Fruit fly (Drosophila melanogaster) whole organism, embryonic: ENCODE measurements around the gene CG33721.
A peak's percentile ranks its signal among the peaks of the same experiment; 100 is the strongest.

ENCODE experiments used
- BEAF-32 ChIP-seq: fragments of 200-800 bp; sonication (Bioruptor generic); optimal IDR thresholded peaks from 3 replicates; lab custom pipeline; 2017; ENCODE audit warnings: missing biosample characterization, missing genetic modification characterization, mild to moderate bottlenecking, moderate library complexity, missing genetic modification reagents
- CG10209 ChIP-seq: fragments of 200-800 bp; sonication (Bioruptor generic); optimal IDR thresholded peaks from 3 replicates; lab custom pipeline; 2017; ENCODE audit warnings: missing biosample characterization, mild to moderate bottlenecking, missing genetic modification characterization, missing genetic modification reagents
- CG10366 ChIP-seq: fragments of 200-800 bp; sonication (Bioruptor generic); IDR thresholded peaks from 2 replicates; pipeline ENCODE4 v1.3.6; 2022; ENCODE audit warnings: missing biosample characterization, missing genetic modification characterization
- CG13296 ChIP-seq: fragments of 200-800 bp; sonication (Bioruptor generic); optimal IDR thresholded peaks from 3 replicates; lab custom pipeline; 2018; ENCODE audit warnings: missing biosample characterization, mild to moderate bottlenecking, missing genetic modification characterization
- CG18599 ChIP-seq: fragments of 200-800 bp; sonication (Bioruptor generic); optimal IDR thresholded peaks from 3 replicates; lab custom pipeline; 2017; ENCODE audit warnings: missing biosample characterization, missing genetic modification characterization, mild to moderate bottlenecking, moderate library complexity, missing genetic modification reagents
- CG2199 ChIP-seq: fragments of 200-800 bp; sonication (Bioruptor generic); IDR thresholded peaks from 3 replicates; pipeline ENCODE4 v1.3.6; 2022; ENCODE audit warnings: missing biosample characterization, missing genetic modification characterization
- CG2678 ChIP-seq: fragments of 200-800 bp; sonication (Bioruptor generic); optimal IDR thresholded peaks from 3 replicates; lab custom pipeline; 2019; ENCODE audit warnings: missing biosample characterization, mild to moderate bottlenecking, missing genetic modification characterization, moderate library complexity
- CG31365 ChIP-seq: fragments of 200-800 bp; sonication (Bioruptor generic); optimal IDR thresholded peaks from 2 replicates; lab custom pipeline; 2018; ENCODE audit warnings: missing biosample characterization, mild to moderate bottlenecking, missing genetic modification characterization
- CG9727 ChIP-seq: fragments of 200-800 bp; sonication (Bioruptor generic); optimal IDR thresholded peaks from 3 replicates; lab custom pipeline; 2017; ENCODE audit warnings: missing biosample characterization, mild to moderate bottlenecking, missing genetic modification characterization
- ERR ChIP-seq: fragments of 200-800 bp; sonication (Bioruptor generic); optimal IDR thresholded peaks from 2 replicates; lab custom pipeline; 2016; ENCODE audit warnings: missing biosample characterization, missing genetic modification characterization
- Ets65A ChIP-seq: fragments of 200-800 bp; sonication (Bioruptor generic); peaks from one replicate; lab custom pipeline; 2016; ENCODE audit warnings: missing biosample characterization, missing genetic modification characterization
- Fer2 ChIP-seq: fragments of 200-800 bp; sonication (Bioruptor generic); optimal IDR thresholded peaks from 2 replicates; lab custom pipeline; 2018; ENCODE audit warnings: missing biosample characterization, mild to moderate bottlenecking, missing genetic modification characterization, moderate library complexity
- GATAe ChIP-seq: fragments of 200-800 bp; sonication (Bioruptor generic); conservative IDR thresholded peaks from 2 replicates; pipeline ENCODE4 v1.3.6; 2022; ENCODE audit warnings: missing biosample characterization, missing genetic modification characterization
- HLH3B ChIP-seq: fragments of 200-800 bp; sonication (Bioruptor generic); IDR thresholded peaks from 2 replicates; pipeline ENCODE4 v1.3.6; 2022; ENCODE audit warnings: missing biosample characterization, missing genetic modification characterization
- Hmr ChIP-seq: fragments of 200-800 bp; sonication (Bioruptor generic); optimal IDR thresholded peaks from 3 replicates; lab custom pipeline; 2017; ENCODE audit warnings: mild to moderate bottlenecking, missing biosample characterization, missing genetic modification reagents, missing genetic modification characterization
- Hsf ChIP-seq: fragments of 200-800 bp; sonication (Bioruptor generic); optimal IDR thresholded peaks from 3 replicates; lab custom pipeline; 2016; ENCODE audit warnings: missing biosample characterization, missing genetic modification characterization
- Mad ChIP-seq: fragments of 200-800 bp; sonication (Bioruptor generic); optimal IDR thresholded peaks from 2 replicates; lab custom pipeline; 2016; ENCODE audit warnings: missing biosample characterization, missing genetic modification characterization
- Max ChIP-seq: fragments of 200-800 bp; sonication (Bioruptor generic); optimal IDR thresholded peaks from 2 replicates; lab custom pipeline; 2016; ENCODE audit warnings: missing biosample characterization, mild to moderate bottlenecking, missing genetic modification characterization
- Med ChIP-seq: fragments of 200-800 bp; sonication (Bioruptor generic); peaks from one replicate; lab custom pipeline; 2016; ENCODE audit warnings: missing biosample characterization, missing genetic modification characterization, mild to moderate bottlenecking, inconsistent platforms, moderate library complexity
- Mes4 ChIP-seq: fragments of 200-800 bp; sonication (Bioruptor generic); optimal IDR thresholded peaks from 2 replicates; lab custom pipeline; 2016; ENCODE audit warnings: missing biosample characterization, missing genetic modification characterization
- Oaz ChIP-seq: fragments of 200-800 bp; sonication (Bioruptor generic); IDR thresholded peaks from 2 replicates; pipeline ENCODE4 v1.3.6; 2022; ENCODE audit warnings: missing biosample characterization, missing genetic modification characterization
- Pdp1 ChIP-seq, 2 experiments: fragments of 200-800 bp; sonication (Bioruptor generic); optimal IDR thresholded peaks; 3 replicates each; lab custom pipeline; 2016; ENCODE audit warnings: missing biosample characterization in 2 of 2, missing genetic modification characterization in 2 of 2, mild to moderate bottlenecking in 1 of 2, moderate library complexity in 1 of 2
- Poxn ChIP-seq: fragments of 200-800 bp; sonication (Bioruptor generic); IDR thresholded peaks from 2 replicates; pipeline ENCODE4 v1.3.6; 2022; ENCODE audit warnings: missing biosample characterization, missing genetic modification characterization
- Ptx1 ChIP-seq: fragments of 200-800 bp; sonication (Bioruptor generic); IDR thresholded peaks from 2 replicates; pipeline ENCODE4 v1.3.6; 2022; ENCODE audit warnings: missing biosample characterization, missing genetic modification characterization
- Sin3A ChIP-seq: fragments of >200 bp; optimal IDR thresholded peaks from 2 replicates; lab custom pipeline; 2018
- Sry-β ChIP-seq: fragments of 200-800 bp; sonication (Bioruptor generic); optimal IDR thresholded peaks from 2 replicates; lab custom pipeline; 2018; ENCODE audit warnings: missing biosample characterization, mild to moderate bottlenecking, missing genetic modification characterization, moderate library complexity
- bowl ChIP-seq: fragments of 200-800 bp; sonication (Bioruptor generic); IDR thresholded peaks from 2 replicates; pipeline ENCODE4 v1.3.6; 2022; ENCODE audit warnings: missing biosample characterization, missing genetic modification characterization
- bsh ChIP-seq, 2 experiments: fragments of 200-800 bp; sonication (Bioruptor generic); optimal IDR thresholded peaks; 2 replicates each; lab custom pipeline; 2017 to 2018; ENCODE audit warnings: mild to moderate bottlenecking in 2 of 2, missing biosample characterization in 2 of 2, missing genetic modification characterization in 2 of 2, moderate library complexity in 1 of 2
- chif ChIP-seq, 2 experiments: fragments of 200-800 bp; sonication (Bioruptor generic); optimal IDR thresholded peaks; 3 replicates each; lab custom pipeline; 2016; ENCODE audit warnings: missing biosample characterization in 2 of 2, missing genetic modification characterization in 2 of 2
- ci ChIP-seq: fragments of 200-800 bp; sonication (Bioruptor generic); IDR thresholded peaks from 3 replicates; pipeline ENCODE4 v1.3.6; 2022; ENCODE audit warnings: missing biosample characterization, missing genetic modification characterization
- crc ChIP-seq: fragments of 200-800 bp; sonication (Bioruptor generic); optimal IDR thresholded peaks from 2 replicates; lab custom pipeline; 2016; ENCODE audit warnings: missing biosample characterization, missing genetic modification characterization
- dmrt11E ChIP-seq: fragments of 200-800 bp; sonication (Bioruptor generic); optimal IDR thresholded peaks from 3 replicates; lab custom pipeline; 2018; ENCODE audit warnings: missing biosample characterization, mild to moderate bottlenecking, missing genetic modification characterization, moderate library complexity
- dmrt99B ChIP-seq: fragments of 200-800 bp; sonication (Bioruptor generic); optimal IDR thresholded peaks from 2 replicates; lab custom pipeline; 2018; ENCODE audit warnings: missing biosample characterization, mild to moderate bottlenecking, missing genetic modification characterization, moderate library complexity
- dysf ChIP-seq: fragments of 200-800 bp; sonication (Bioruptor generic); IDR thresholded peaks from 3 replicates; pipeline ENCODE4 v1.3.6; 2022; ENCODE audit warnings: missing biosample characterization, missing genetic modification characterization
- gem ChIP-seq: fragments of 200-800 bp; sonication (Bioruptor generic); optimal IDR thresholded peaks from 2 replicates; lab custom pipeline; 2019; ENCODE audit warnings: missing biosample characterization, mild to moderate bottlenecking, missing genetic modification characterization, moderate library complexity
- ken ChIP-seq: fragments of 200-800 bp; sonication (Bioruptor generic); IDR thresholded peaks from 3 replicates; pipeline ENCODE4 v1.3.6; 2022; ENCODE audit warnings: missing biosample characterization, missing genetic modification characterization
- lab ChIP-seq: fragments of 200-800 bp; sonication (Bioruptor generic); optimal IDR thresholded peaks from 3 replicates; lab custom pipeline; 2017; ENCODE audit warnings: missing biosample characterization, missing genetic modification characterization, mild to moderate bottlenecking, moderate library complexity, missing genetic modification reagents
- odd ChIP-seq: fragments of 200-800 bp; sonication (Bioruptor generic); optimal IDR thresholded peaks from 2 replicates; lab custom pipeline; 2017; ENCODE audit warnings: missing biosample characterization, mild to moderate bottlenecking, missing genetic modification characterization
- pfk ChIP-seq: fragments of 200-800 bp; sonication (Bioruptor generic); optimal IDR thresholded peaks from 2 replicates; lab custom pipeline; 2018; ENCODE audit warnings: missing biosample characterization, mild to moderate bottlenecking, missing genetic modification characterization, moderate library complexity
- phol ChIP-seq: fragments of 200-800 bp; sonication (Bioruptor generic); optimal IDR thresholded peaks from 3 replicates; lab custom pipeline; 2018; ENCODE audit warnings: missing biosample characterization, mild to moderate bottlenecking, missing genetic modification characterization, moderate library complexity
- slbo ChIP-seq: fragments of 200-800 bp; sonication (Bioruptor generic); IDR thresholded peaks from 2 replicates; pipeline ENCODE4 v1.3.6; 2022; ENCODE audit warnings: missing biosample characterization, missing genetic modification characterization
- sob ChIP-seq: fragments of 200-800 bp; sonication (Bioruptor generic); IDR thresholded peaks from 2 replicates; pipeline ENCODE4 v1.3.6; 2022; ENCODE audit warnings: missing biosample characterization, missing genetic modification characterization
- sqz ChIP-seq: fragments of 200-800 bp; sonication (Bioruptor generic); optimal IDR thresholded peaks from 3 replicates; lab custom pipeline; 2018; ENCODE audit warnings: missing biosample characterization, mild to moderate bottlenecking, missing genetic modification characterization
- tin ChIP-seq: fragments of 200-800 bp; sonication (Bioruptor generic); optimal IDR thresholded peaks from 3 replicates; lab custom pipeline; 2016; ENCODE audit warnings: missing biosample characterization, missing genetic modification characterization
- unc-4 ChIP-seq: fragments of 200-800 bp; sonication (Bioruptor generic); IDR thresholded peaks from 2 replicates; pipeline ENCODE4 v1.3.6; 2022; ENCODE audit warnings: missing biosample characterization, missing genetic modification characterization; ENCODE audit not compliant: partially characterized antibody
- usp ChIP-seq: fragments of >200 bp; optimal IDR thresholded peaks from 2 replicates; lab custom pipeline; 2017; ENCODE audit warnings: missing biosample characterization, missing genetic modification characterization
- vvl ChIP-seq: fragments of 200-800 bp; sonication (Bioruptor generic); IDR thresholded peaks from 2 replicates; pipeline ENCODE4 v1.3.6; 2022; ENCODE audit warnings: missing biosample characterization, missing genetic modification characterization
- wdn ChIP-seq: fragments of 200-800 bp; sonication (Bioruptor generic); IDR thresholded peaks from 2 replicates; pipeline ENCODE4 v1.3.6; 2022; ENCODE audit warnings: missing biosample characterization, missing genetic modification characterization
- zf30C ChIP-seq: fragments of 200-800 bp; sonication (Bioruptor generic); optimal IDR thresholded peaks from 3 replicates; lab custom pipeline; 2018; ENCODE audit warnings: missing biosample characterization, mild to moderate bottlenecking, missing genetic modification characterization
- zfh1 ChIP-seq: fragments of 200-800 bp; sonication (Bioruptor generic); IDR thresholded peaks from 3 replicates; pipeline ENCODE4 v1.3.6; 2022; ENCODE audit warnings: missing biosample characterization, missing genetic modification characterization

The CG33721 gene

DNA sequence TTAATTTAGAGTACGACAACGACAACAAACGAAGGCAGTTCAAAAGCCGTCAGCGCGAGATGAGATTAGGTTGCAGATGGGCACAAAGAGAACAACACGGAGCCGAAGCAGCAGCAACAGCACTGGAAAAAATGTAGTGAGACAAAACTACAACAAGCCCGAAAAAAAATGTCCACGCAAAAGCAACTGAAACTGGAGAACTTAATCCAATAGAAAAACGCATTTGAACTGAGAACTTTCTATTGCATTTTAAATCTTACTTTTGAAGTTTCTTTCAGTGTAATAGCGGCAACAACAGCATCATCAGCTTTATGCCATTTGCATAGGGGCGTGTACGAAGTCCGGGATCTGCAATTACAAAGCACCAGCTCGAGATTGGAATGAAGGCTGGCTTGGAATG is 8.6 kb downstream of the CG33721 start (continued):
- peak; percentile 37; the same call in 1 of the 2 replicates for TF ChIP-seq sob (GFP tag; lab: Robert Waterston, UW)
- no peak for TF ChIP-seq HLH3B (GFP tag; lab: Robert Waterston, UW)
- no peak for TF ChIP-seq pfk
- no peak for TF ChIP-seq Mes4 (GFP tag; lab: Kevin White, UChicago)
- TF ChIP-seq unc-4 (GFP tag; lab: Robert Waterston, UW): no peak
- peak; percentile 76 for TF ChIP-seq Med
- TF ChIP-seq Hsf (GFP tag; lab: Kevin White, UChicago): no peak
- no peak for TF ChIP-seq wdn (GFP tag; lab: Robert Waterston, UW)
- TF ChIP-seq dysf: 0 out of 3 replicates have a peak, but pooled peaks have one; percentile 48
- TF ChIP-seq crc (GFP tag; lab: Kevin White, UChicago): peak; percentile 9
- TF ChIP-seq lab (GFP tag; lab: Kevin White, UChicago): peak; percentile 39
- no peak for TF ChIP-seq usp
- 0 out of 2 replicates have a peak, but pooled peaks have one; percentile 35 for TF ChIP-seq vvl (GFP tag; lab: Robert Waterston, UW)
- TF ChIP-seq CG18599 (GFP tag; lab: Kevin White, UChicago): peak; percentile 41
- no peak for TF ChIP-seq CG13296 (GFP tag; lab: Kevin White, UChicago)
- no peak for TF ChIP-seq phol
- no peak for TF ChIP-seq Mad (GFP tag; lab: Kevin White, UChicago)
- TF ChIP-seq CG31365 (tag; lab: Kevin White, UChicago): no peak
- no peak for TF ChIP-seq Poxn (GFP tag; lab: Robert Waterston, UW)
- no peak for TF ChIP-seq odd (GFP tag; lab: Kevin White, UChicago)
- no peak for TF ChIP-seq ERR (GFP tag; lab: Kevin White, UChicago)
- TF ChIP-seq gem (tag; lab: Kevin White, UChicago): peak; percentile 41
- TF ChIP-seq Sin3A (lab: Kevin White, UChicago): no peak
- TF ChIP-seq CG10209 (GFP tag; lab: Kevin White, UChicago): no peak
- no peak for TF ChIP-seq bowl (GFP tag; lab: Robert Waterston, UW)
- no peak for TF ChIP-seq Fer2 (tag; lab: Kevin White, UChicago)
- TF ChIP-seq Oaz: 0 out of 2 replicates have a peak, but pooled peaks have one; percentile 10
- TF ChIP-seq Hmr (GFP tag; lab: Kevin White, UChicago): peak; percentile 24
- TF ChIP-seq Pdp1 (GFP tag; optimal IDR thresholded peaks at IDR 0.05; lab: Kevin White, UChicago): peak in 1 of 2 experiments; percentile 43
- no peak for TF ChIP-seq dmrt11E (tag; lab: Kevin White, UChicago)
- TF ChIP-seq sqz (GFP tag; lab: Kevin White, UChicago): no peak
- TF ChIP-seq Ptx1 (GFP tag; lab: Robert Waterston, UW): 0 out of 2 replicates have a peak, but pooled peaks have one; percentile 14
- peak; percentile 17 for TF ChIP-seq CG9727
- no peak for TF ChIP-seq Sry-β
- peak; percentile 50 for TF ChIP-seq dmrt99B
- TF ChIP-seq tin: peak; percentile 1
- TF ChIP-seq CG2199 (GFP tag; lab: Robert Waterston, UW): no peak
- TF ChIP-seq slbo (GFP tag; lab: Robert Waterston, UW): peak; percentile 19; the same call in 1 of the 2 replicates
- TF ChIP-seq zfh1 (GFP tag; lab: Robert Waterston, UW): 0 out of 3 replicates have a peak, but pooled peaks have one; percentile 32
- peak in 1 of 2 experiments; percentile 21 for TF ChIP-seq bsh (GFP tag; optimal IDR thresholded peaks at IDR 0.05; lab: Kevin White, UChicago)
- no peak for TF ChIP-seq ken (GFP tag; lab: Robert Waterston, UW)
- peak; percentile 64 for TF ChIP-seq Ets65A (GFP tag; lab: Kevin White, UChicago)
- no peak for TF ChIP-seq BEAF-32
- TF ChIP-seq CG10366 (GFP tag; lab: Robert Waterston, UW): no peak
- peak; percentile 29 for TF ChIP-seq CG2678 (tag; lab: Kevin White, UChicago)
- no peak for TF ChIP-seq Max (GFP tag; lab: Kevin White, UChicago)
- TF ChIP-seq ci (GFP tag; lab: Robert Waterston, UW): 0 out of 3 replicates have a peak, but pooled peaks have one; percentile 30
- no peak for TF ChIP-seq zf30C
- peak in 1 of 2 experiments; percentile 1 for TF ChIP-seq chif (GFP tag; optimal IDR thresholded peaks at IDR 0.05; lab: Kevin White, UChicago)
- TF ChIP-seq GATAe (GFP tag; lab: Robert Waterston, UW): no peak
- TF ChIP-seq, all 482 proteins: peak for 39
